Worm (Caenorhabditis elegans): ENCODE measurements around the gene chts-1.

DNA sequence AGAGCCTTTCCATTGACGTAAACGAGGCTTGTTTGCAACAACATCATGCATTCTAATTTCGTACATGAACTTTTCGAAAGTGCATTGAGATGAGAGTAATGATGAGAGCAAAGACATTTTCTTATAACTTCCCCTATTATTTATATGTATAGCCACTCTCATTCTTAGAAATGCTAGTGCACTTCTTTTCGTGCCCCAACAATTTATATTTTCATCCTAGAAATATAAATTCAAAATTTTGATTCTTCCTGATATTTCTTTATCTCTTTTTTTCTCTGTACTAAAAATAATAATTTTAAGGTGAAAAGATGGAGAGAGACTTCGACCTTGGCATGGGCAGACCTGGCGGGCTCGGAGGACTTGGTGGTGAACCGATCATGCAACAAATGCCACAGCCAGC is 40.5 kb downstream of the chts-1 start, which contains the start of gene mek-1:
- TF ChIP-seq pha-4 (GFP tag; IDR thresholded peaks at IDR 0.05) (no peak), pha-4 (tag; optimal IDR thresholded peaks at IDR 0.05) (no peak), unc-39 (tag; optimal IDR thresholded peaks at IDR 0.05) (no peak)

Data from whole organism, L4 larva.